Fruit fly (Drosophila melanogaster): Measurements from ENCODE around the gene CG14668.

Gene CG14668

dm6 chr3R:5387564-5387963 is at the start of gene CG14668:
TSS of gene CG14668 (minus strand) at chr3R:5387664.
- TF ChIP-seq CG9948 (tag; optimal IDR thresholded peaks at IDR 0.05) (no peak), D1 (tag; optimal IDR thresholded peaks at IDR 0.05) (no peak), CG4496 (GFP tag; IDR thresholded peaks at IDR 0.05) (no peak), CG8301 (tag; optimal IDR thresholded peaks at IDR 0.05) (no peak), rn (GFP tag; IDR thresholded peaks at IDR 0.05) (no peak), CG34367 (tag; optimal IDR thresholded peaks at IDR 0.05) (no peak), CG13204 (GFP tag; optimal IDR thresholded peaks at IDR 0.05) (no peak), Pif1A (GFP tag; optimal IDR thresholded peaks at IDR 0.05) (no peak), EcR (GFP tag; optimal IDR thresholded peaks at IDR 0.05) (no peak), gl (tag; optimal IDR thresholded peaks at IDR 0.05) (no peak), CG15710 (tag; optimal IDR thresholded peaks at IDR 0.05) (no peak), CG17806 (tag; optimal IDR thresholded peaks at IDR 0.05) (no peak), CG12605 (GFP tag; IDR thresholded peaks at IDR 0.05) (no peak), CG10348 (GFP tag; IDR thresholded peaks at IDR 0.05) (no peak), Ets98B (GFP tag; IDR thresholded peaks at IDR 0.05) (no peak), CG14655 (GFP tag; optimal IDR thresholded peaks at IDR 0.05) (no peak), Pif1B (GFP tag; optimal IDR thresholded peaks at IDR 0.05) (no peak), CG32121 (GFP tag; IDR thresholded peaks at IDR 0.05) (no peak), CG8159 (tag; optimal IDR thresholded peaks at IDR 0.05) (no peak), fd96Ca (GFP tag; IDR thresholded peaks at IDR 0.05) (no peak)

- TF ChIP-seq CG9948 (tag; optimal IDR thresholded peaks at IDR 0.05) (no peak), CG15710 (tag; optimal IDR thresholded peaks at IDR 0.05) (no peak), CG4496 (GFP tag; IDR thresholded peaks at IDR 0.05) (no peak), EcR (GFP tag; optimal IDR thresholded peaks at IDR 0.05) (no peak), Snoo (tag; optimal IDR thresholded peaks at IDR 0.05) (no peak), Ets98B (GFP tag; IDR thresholded peaks at IDR 0.05) (no peak), CG12605 (GFP tag; IDR thresholded peaks at IDR 0.05) (no peak), CG17806 (tag; optimal IDR thresholded peaks at IDR 0.05) (no peak), rn (GFP tag; IDR thresholded peaks at IDR 0.05) (no peak), gl (tag; optimal IDR thresholded peaks at IDR 0.05) (no peak), CG10348 (GFP tag; IDR thresholded peaks at IDR 0.05) (no peak), Pif1B (GFP tag; optimal IDR thresholded peaks at IDR 0.05) (no peak), Pif1A (GFP tag; optimal IDR thresholded peaks at IDR 0.05) (no peak), CG13204 (GFP tag; optimal IDR thresholded peaks at IDR 0.05) (no peak), CG8301 (tag; optimal IDR thresholded peaks at IDR 0.05) (no peak)
Observed at dm6 chr3R:5429786-5430185, 42.3 kb upstream of the CG14668 start.

- no peak for TF ChIP-seq CG8301 (tag; optimal IDR thresholded peaks at IDR 0.05)
- TF ChIP-seq CG10348 (GFP tag; IDR thresholded peaks at IDR 0.05) = no peak
- no peak for TF ChIP-seq EcR (GFP tag; optimal IDR thresholded peaks at IDR 0.05)
- no peak for TF ChIP-seq CG34367 (tag; optimal IDR thresholded peaks at IDR 0.05)
- no peak for TF ChIP-seq CG32121 (GFP tag; IDR thresholded peaks at IDR 0.05)
- no peak for TF ChIP-seq Pif1B (GFP tag; optimal IDR thresholded peaks at IDR 0.05)
- TF ChIP-seq Ets98B (GFP tag; IDR thresholded peaks at IDR 0.05) = no peak
Observed at dm6 chr3R:5427157-5427556, 39.7 kb upstream of the CG14668 start, which contains the start of gene CG12147. TSS of gene CG12147 (minus strand) at chr3R:5427257.

dm6 chr3R:5422123-5422522 is 34.7 kb upstream of the CG14668 start:
- TF ChIP-seq CG4496 (GFP tag; IDR thresholded peaks at IDR 0.05) (peak; percentile 59; the same call in 1 of the 3 replicates), Ets98B (GFP tag; IDR thresholded peaks at IDR 0.05) (peak; percentile 50; the same call in 1 of the 2 replicates), CG8159 (tag; optimal IDR thresholded peaks at IDR 0.05) (peak; percentile 3), gl (tag; optimal IDR thresholded peaks at IDR 0.05) (no peak), CG14655 (GFP tag; optimal IDR thresholded peaks at IDR 0.05) (peak; percentile 11), EcR (GFP tag; optimal IDR thresholded peaks at IDR 0.05) (no peak), Pif1B (GFP tag; optimal IDR thresholded peaks at IDR 0.05) (no peak), CG8301 (tag; optimal IDR thresholded peaks at IDR 0.05) (no peak)

dm6 chr3R:5420454-5420853 is 33.0 kb upstream of the CG14668 start:
- TF ChIP-seq fd96Ca (GFP tag; IDR thresholded peaks at IDR 0.05) (no peak), gl (tag; optimal IDR thresholded peaks at IDR 0.05) (no peak), Ets98B (GFP tag; IDR thresholded peaks at IDR 0.05) (no peak), CG12605 (GFP tag; IDR thresholded peaks at IDR 0.05) (no peak), CG34367 (tag; optimal IDR thresholded peaks at IDR 0.05) (no peak), D1 (tag; optimal IDR thresholded peaks at IDR 0.05) (no peak), CG15710 (tag; optimal IDR thresholded peaks at IDR 0.05) (no peak), CG4496 (GFP tag; IDR thresholded peaks at IDR 0.05) (no peak), CG9948 (tag; optimal IDR thresholded peaks at IDR 0.05) (no peak)

- no peak for TF ChIP-seq Snoo (tag; optimal IDR thresholded peaks at IDR 0.05)
- TF ChIP-seq CG15710 (tag; optimal IDR thresholded peaks at IDR 0.05) = no peak
- no peak for TF ChIP-seq Pif1A (GFP tag; optimal IDR thresholded peaks at IDR 0.05)
- TF ChIP-seq CG9948 (tag; optimal IDR thresholded peaks at IDR 0.05) = no peak
- TF ChIP-seq CG13204 (GFP tag; optimal IDR thresholded peaks at IDR 0.05) = no peak
- TF ChIP-seq CG32121 (GFP tag; IDR thresholded peaks at IDR 0.05) = no peak
Observed at dm6 chr3R:5414147-5414748, 26.8 kb upstream of the CG14668 start, which contains the start of gene CG14669. TSS of gene CG14669 (plus strand) at chr3R:5414527.

dm6 chr3R:5412987-5413386 is 25.5 kb upstream of the CG14668 start:
- no peak for TF ChIP-seq CG32121 (GFP tag; IDR thresholded peaks at IDR 0.05)
- TF ChIP-seq Ets98B (GFP tag; IDR thresholded peaks at IDR 0.05) = no peak
- TF ChIP-seq Pif1A (GFP tag; optimal IDR thresholded peaks at IDR 0.05) = no peak
- TF ChIP-seq Pif1B (GFP tag; optimal IDR thresholded peaks at IDR 0.05) = no peak
- peak; percentile 11 for TF ChIP-seq CG8301 (tag; optimal IDR thresholded peaks at IDR 0.05)
- peak; percentile 36 for TF ChIP-seq CG8159 (tag; optimal IDR thresholded peaks at IDR 0.05)
